Worm (Caenorhabditis elegans): ENCODE measurements around the gene C54F6.5.

C54F6.5 gene

DNA sequence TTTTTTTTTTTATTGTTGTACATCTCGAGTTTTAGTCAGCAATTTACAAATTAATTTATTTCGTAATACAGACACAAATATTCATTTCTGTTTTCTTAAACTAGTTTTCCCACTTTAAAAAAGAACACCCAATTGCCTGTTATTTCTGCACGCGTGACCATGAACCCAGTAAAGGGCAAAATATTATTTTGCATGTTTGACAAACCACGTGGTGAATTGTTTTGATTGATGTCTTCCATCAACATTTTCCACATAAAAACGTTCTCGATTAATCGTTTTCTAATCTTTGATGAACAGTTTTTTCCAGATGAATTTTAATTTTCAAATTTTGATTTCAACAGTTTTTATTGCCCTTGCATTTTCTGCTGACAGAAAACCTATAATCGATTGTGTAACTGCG, 3.2 kb upstream of the C54F6.5 start, which contains the start of gene C54F6.18:
Gene C54F6.18, plus strand, starts transcription at position 301 of the 400 bp plus-strand sequence.
- TF ChIP-seq mel-28 (tag; optimal IDR thresholded peaks at IDR 0.05; ENCODE audit: borderline replicate concordance), result no peak
- no peak for TF ChIP-seq hrde-1 (tag; optimal IDR thresholded peaks at IDR 0.05; ENCODE audit: borderline replicate concordance)
- no peak for TF ChIP-seq F10E7.11 (tag; optimal IDR thresholded peaks at IDR 0.05)
- no peak for TF ChIP-seq cebp-2 (GFP tag; IDR thresholded peaks at IDR 0.05)

DNA sequence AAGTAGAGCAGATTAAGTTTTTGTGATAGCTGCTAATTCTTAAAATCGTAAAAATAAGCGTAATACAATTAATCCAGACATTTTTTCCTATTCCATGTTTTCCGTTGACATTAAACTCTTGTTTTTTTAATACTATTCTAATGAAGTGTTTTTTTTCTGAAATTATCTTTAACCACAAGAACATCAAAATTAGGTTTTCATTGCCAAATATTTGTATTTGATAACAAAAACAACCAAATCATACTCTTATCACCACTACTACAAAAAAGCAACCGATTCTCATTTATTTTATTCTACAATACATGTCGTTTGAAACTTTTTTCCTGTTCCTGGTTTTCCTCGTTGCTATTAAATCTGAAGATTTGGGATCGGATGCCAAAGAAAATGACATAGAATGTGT, 1.8 kb upstream of the C54F6.5 start, which contains the start of gene C54F6.17:
Gene C54F6.17, plus strand, starts transcription at position 301 of the 400 bp plus-strand sequence.
- TF ChIP-seq F49E8.2 (tag; optimal IDR thresholded peaks at IDR 0.05; ENCODE audit: insufficient read depth), result no peak
- no peak for TF ChIP-seq ztf-22 (GFP tag; optimal IDR thresholded peaks at IDR 0.05)
- no peak for TF ChIP-seq ceh-100 (GFP tag; IDR thresholded peaks at IDR 0.05)
- no peak for TF ChIP-seq somi-1 (GFP tag; optimal IDR thresholded peaks at IDR 0.05)
- TF ChIP-seq aptf-2 (GFP tag; conservative IDR thresholded peaks at IDR 0.05), result no peak
- TF ChIP-seq mxl-1 (tag; optimal IDR thresholded peaks at IDR 0.05), result no peak
- no peak for TF ChIP-seq ets-4 (GFP tag; optimal IDR thresholded peaks at IDR 0.05)

- no peak for TF ChIP-seq lag-1 (GFP tag; IDR thresholded peaks at IDR 0.05)
- TF ChIP-seq ceh-27 (GFP tag; optimal IDR thresholded peaks at IDR 0.05), result no peak
- no peak for TF ChIP-seq F37B4.10 (GFP tag; IDR thresholded peaks at IDR 0.05)
- no peak for TF ChIP-seq B0336.3 (GFP tag; IDR thresholded peaks at IDR 0.05)
- TF ChIP-seq hsf-1 (GFP tag; IDR thresholded peaks at IDR 0.05), result no peak
- TF ChIP-seq mxl-1 (tag; optimal IDR thresholded peaks at IDR 0.05), result no peak
- no peak for TF ChIP-seq lin-54 (GFP tag; optimal IDR thresholded peaks at IDR 0.05)
Observed at ce11 chrV:7529840-7530239, 924 bp downstream of the C54F6.5 start, which contains the start of gene swt-2. Gene swt-2, plus strand, starts transcription at chrV:7530140.

ce11 chrV:7532947-7533346, 4.0 kb downstream of the C54F6.5 start, which contains the start of gene C54F6.3:
Gene C54F6.3, plus strand, starts transcription at chrV:7533247.
- TF ChIP-seq cebp-2 (GFP tag; IDR thresholded peaks at IDR 0.05), result no peak
- no peak for TF ChIP-seq aptf-2 (GFP tag; conservative IDR thresholded peaks at IDR 0.05)
- no peak for TF ChIP-seq Y95B8A.8 (GFP tag; IDR thresholded peaks at IDR 0.05)
- no peak for TF ChIP-seq zfh-2 (GFP tag; conservative IDR thresholded peaks at IDR 0.05)
- TF ChIP-seq B0261.1 (tag; optimal IDR thresholded peaks at IDR 0.05), result no peak
- TF ChIP-seq akir-1 (GFP tag; optimal IDR thresholded peaks at IDR 0.05), result no peak
- no peak for TF ChIP-seq aptf-3 (GFP tag; IDR thresholded peaks at IDR 0.05)
- TF ChIP-seq egl-18 (GFP tag; IDR thresholded peaks at IDR 0.05), result no peak
- TF ChIP-seq nhr-27 (tag; optimal IDR thresholded peaks at IDR 0.05), result no peak
- no peak for TF ChIP-seq Y56A3A.18 (GFP tag; IDR thresholded peaks at IDR 0.05)
- no peak for TF ChIP-seq Y79H2A.3 (GFP tag; conservative IDR thresholded peaks at IDR 0.05)
- no peak for TF ChIP-seq dpff-1 (tag; optimal IDR thresholded peaks at IDR 0.05)
- no peak for TF ChIP-seq unc-62 (GFP tag; optimal IDR thresholded peaks at IDR 0.05)
- TF ChIP-seq F39B2.1 (GFP tag; IDR thresholded peaks at IDR 0.05), result no peak
- TF ChIP-seq snpc-1.3 (tag; optimal IDR thresholded peaks at IDR 0.05; ENCODE audit: insufficient read depth), result no peak
- no peak for TF ChIP-seq lag-1 (GFP tag; IDR thresholded peaks at IDR 0.05)
- no peak for TF ChIP-seq lsy-27 (tag; optimal IDR thresholded peaks at IDR 0.05; ENCODE audit: borderline replicate concordance, insufficient read depth)
- no peak for TF ChIP-seq K11D2.4 (GFP tag; IDR thresholded peaks at IDR 0.05)
- no peak for TF ChIP-seq nhr-80 (tag; optimal IDR thresholded peaks at IDR 0.05)
- TF ChIP-seq egl-44 (GFP tag; IDR thresholded peaks at IDR 0.05), result no peak

Data from whole organism, young adult.